Worm (Caenorhabditis elegans): ENCODE measurements around the gene plx-1.

DNA sequence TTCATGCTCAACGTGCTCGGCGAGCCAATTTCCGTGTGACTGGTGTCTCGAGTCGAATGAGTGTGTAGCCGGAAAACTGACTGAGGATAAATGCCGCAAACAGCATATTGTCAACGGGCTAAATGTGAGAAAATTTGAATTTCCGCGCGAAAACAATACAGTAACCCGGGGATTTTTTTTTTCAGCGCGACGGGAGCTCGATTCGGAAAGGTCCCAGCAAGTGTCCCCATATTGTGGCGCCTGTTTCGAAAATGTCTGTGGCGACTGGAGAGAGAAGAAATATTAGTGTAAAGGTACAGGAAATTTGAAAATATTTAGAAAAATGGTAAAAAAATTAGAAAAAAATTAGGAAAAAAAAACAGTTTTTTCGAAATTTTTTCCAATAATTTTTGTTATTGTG lies 11.8 kb downstream of the plx-1 start:
- no peak for TF ChIP-seq tbx-11 (GFP tag; IDR thresholded peaks at IDR 0.05)
- no peak for TF ChIP-seq ets-7 (tag; optimal IDR thresholded peaks at IDR 0.05)
- TF ChIP-seq ama-1 (optimal IDR thresholded peaks at IDR 0.05): no peak
- no peak for TF ChIP-seq ceh-13 (GFP tag; optimal IDR thresholded peaks at IDR 0.05)
- no peak for TF ChIP-seq tbx-37 (GFP tag; conservative IDR thresholded peaks at IDR 0.05)
- TF ChIP-seq B0310.2 (tag; optimal IDR thresholded peaks at IDR 0.05): no peak
- TF ChIP-seq aly-1 (tag; optimal IDR thresholded peaks at IDR 0.05): no peak
- TF ChIP-seq pes-1 (GFP tag; IDR thresholded peaks at IDR 0.05): no peak
- TF ChIP-seq hnd-1 (tag; optimal IDR thresholded peaks at IDR 0.05): no peak
- no peak for TF ChIP-seq flt-1 (GFP tag; IDR thresholded peaks at IDR 0.05)
- TF ChIP-seq F13C5.2 (tag; optimal IDR thresholded peaks at IDR 0.05): no peak
- TF ChIP-seq hmg-4 (GFP tag; optimal IDR thresholded peaks at IDR 0.05): no peak
- no peak for TF ChIP-seq scrt-1 (GFP tag; IDR thresholded peaks at IDR 0.05)
